Worm (Caenorhabditis elegans) whole organism, young adult: ENCODE results near the gene Y45G5AM.4.

ENCODE experiments used
- B0019.2 ChIP-seq: fragments of 200-800 bp; sonication (Bioruptor generic); conservative IDR thresholded peaks from 2 replicates; pipeline ENCODE4 v1.3.6; 2022; ENCODE audit warnings: missing genetic modification reagents, missing genetic modification characterization, missing compliant biosample characterization
- D2030.7 ChIP-seq: fragments of 200-800 bp; sonication (Bioruptor generic); IDR thresholded peaks from 2 replicates; pipeline ENCODE4 v1.3.6; 2022; ENCODE audit warnings: missing genetic modification reagents, missing genetic modification characterization, missing compliant biosample characterization
- F10E7.11 ChIP-seq: sonication (generic microtip); optimal IDR thresholded peaks from 2 replicates; lab custom pipeline; 2017; ENCODE audit warnings: mild to moderate bottlenecking, missing genetic modification characterization, moderate library complexity, missing compliant biosample characterization
- F33H1.4 ChIP-seq: fragments of 200-800 bp; sonication (Bioruptor generic); IDR thresholded peaks from 2 replicates; pipeline ENCODE4 v1.3.6; 2022; ENCODE audit warnings: missing genetic modification reagents, missing genetic modification characterization, missing compliant biosample characterization
- F39B2.1 ChIP-seq: fragments of 200-800 bp; sonication (Bioruptor generic); IDR thresholded peaks from 2 replicates; pipeline ENCODE4 v1.3.6; 2022; ENCODE audit warnings: missing genetic modification reagents, missing genetic modification characterization, missing compliant biosample characterization
- F57C9.4 ChIP-seq: sonication (generic microtip); optimal IDR thresholded peaks from 2 replicates; lab custom pipeline; 2017; ENCODE audit warnings: mild to moderate bottlenecking, missing genetic modification characterization, missing compliant biosample characterization
- K11D2.4 ChIP-seq: fragments of 200-800 bp; sonication (Bioruptor generic); IDR thresholded peaks from 2 replicates; pipeline ENCODE4 v1.3.6; 2022; ENCODE audit warnings: missing genetic modification reagents, missing genetic modification characterization, missing compliant biosample characterization
- T26A5.8 ChIP-seq: sonication (generic microtip); optimal IDR thresholded peaks from 2 replicates; lab custom pipeline; 2016; ENCODE audit warnings: missing genetic modification characterization, missing compliant biosample characterization
- Y56A3A.18 ChIP-seq: fragments of 200-800 bp; sonication (Bioruptor generic); IDR thresholded peaks from 2 replicates; pipeline ENCODE4 v1.3.6; 2022; ENCODE audit warnings: missing genetic modification reagents, missing genetic modification characterization, missing compliant biosample characterization
- ZK185.1 ChIP-seq: sonication (generic microtip); optimal IDR thresholded peaks from 2 replicates; lab custom pipeline; 2016; ENCODE audit warnings: mild to moderate bottlenecking, missing genetic modification characterization, missing compliant biosample characterization; ENCODE audit not compliant: poor library complexity, severe bottlenecking
- athp-1 ChIP-seq: sonication (generic microtip); optimal IDR thresholded peaks from 2 replicates; lab custom pipeline; 2017; ENCODE audit warnings: mild to moderate bottlenecking, missing genetic modification characterization, missing compliant biosample characterization
- attf-3 ChIP-seq: fragments of 200-800 bp; sonication (Bioruptor generic); conservative IDR thresholded peaks from 2 replicates; pipeline ENCODE4 v1.3.6; 2022; ENCODE audit warnings: missing genetic modification reagents, missing genetic modification characterization, missing compliant biosample characterization
- attf-5 ChIP-seq: fragments of 200-800 bp; sonication (Bioruptor generic); optimal IDR thresholded peaks from 2 replicates; lab custom pipeline; 2018; ENCODE audit warnings: mild to moderate bottlenecking, missing genetic modification characterization, missing compliant biosample characterization
- cebp-2 ChIP-seq: fragments of 200-800 bp; sonication (Bioruptor generic); IDR thresholded peaks from 2 replicates; pipeline ENCODE4 v1.3.6; 2022; ENCODE audit warnings: missing genetic modification characterization, missing compliant biosample characterization
- ceh-100 ChIP-seq: fragments of 200-800 bp; sonication (Bioruptor generic); IDR thresholded peaks from 2 replicates; pipeline ENCODE4 v1.3.6; 2022; ENCODE audit warnings: missing genetic modification reagents, missing genetic modification characterization, missing compliant biosample characterization
- ceh-91 ChIP-seq: fragments of 200-800 bp; sonication (Bioruptor generic); IDR thresholded peaks from 2 replicates; pipeline ENCODE4 v1.3.6; 2022; ENCODE audit warnings: missing genetic modification reagents, missing genetic modification characterization, missing compliant biosample characterization
- dpff-1 ChIP-seq: sonication (generic microtip); optimal IDR thresholded peaks from 2 replicates; lab custom pipeline; 2017; ENCODE audit warnings: mild to moderate bottlenecking, missing genetic modification characterization, missing compliant biosample characterization
- dpl-1 ChIP-seq: fragments of 150-350 bp; optimal IDR thresholded peaks from 2 replicates; lab custom pipeline; 2014; ENCODE audit warnings: missing biosample characterization, missing genetic modification reagents, missing genetic modification characterization
- egrh-3 ChIP-seq: fragments of 200-800 bp; sonication (Bioruptor generic); IDR thresholded peaks from 2 replicates; pipeline ENCODE4 v1.3.6; 2022; ENCODE audit warnings: missing genetic modification reagents, missing genetic modification characterization, missing compliant biosample characterization
- gei-17 ChIP-seq: fragments of 200-800 bp; sonication (Bioruptor generic); optimal IDR thresholded peaks from 2 replicates; lab custom pipeline; 2018; ENCODE audit warnings: mild to moderate bottlenecking, missing genetic modification characterization, missing compliant biosample characterization
- hlh-12 ChIP-seq: sonication (generic microtip); optimal IDR thresholded peaks from 2 replicates; lab custom pipeline; 2016; ENCODE audit warnings: missing genetic modification characterization, missing compliant biosample characterization
- hlh-26 ChIP-seq: fragments of 200-800 bp; sonication (Bioruptor generic); conservative IDR thresholded peaks from 2 replicates; pipeline ENCODE4 v1.3.6; 2022; ENCODE audit warnings: missing genetic modification reagents, missing genetic modification characterization, missing compliant biosample characterization
- hmg-1.2 ChIP-seq: fragments of 200-800 bp; sonication (Bioruptor generic); IDR thresholded peaks from 2 replicates; pipeline ENCODE4 v1.3.6; 2022; ENCODE audit warnings: missing genetic modification reagents, missing genetic modification characterization, missing compliant biosample characterization
- let-607 ChIP-seq, 2 experiments: fragments of 200-800 bp in 1 of 2; sonication (Bioruptor generic) in 1 of 2; sonication (generic microtip) in 1 of 2; optimal IDR thresholded peaks; 2 replicates each; lab custom pipeline; 2016 to 2018; ENCODE audit warnings: mild to moderate bottlenecking in 2 of 2, missing compliant biosample characterization in 2 of 2, missing genetic modification characterization in 2 of 2, moderate library complexity in 2 of 2, missing genotype in 1 of 2
- lin-54 ChIP-seq: fragments of 200-800 bp; sonication (Bioruptor generic); optimal IDR thresholded peaks from 2 replicates; lab custom pipeline; 2018; ENCODE audit warnings: mild to moderate bottlenecking, missing genetic modification characterization, missing compliant biosample characterization
- lir-1 ChIP-seq: fragments of 200-800 bp; sonication (Bioruptor generic); conservative IDR thresholded peaks from 2 replicates; pipeline ENCODE4 v1.3.6; 2022; ENCODE audit warnings: missing genetic modification reagents, missing genetic modification characterization, missing compliant biosample characterization
- lsy-27 ChIP-seq: sonication (generic microtip); optimal IDR thresholded peaks from 2 replicates; lab custom pipeline; 2017; ENCODE audit warnings: missing genetic modification characterization, mild to moderate bottlenecking, missing compliant biosample characterization, antibody characterized with exemption, missing genotype, borderline replicate concordance; ENCODE audit not compliant: insufficient read depth
- madf-3 ChIP-seq: fragments of 200-800 bp; sonication (Bioruptor generic); IDR thresholded peaks from 2 replicates; pipeline ENCODE4 v1.3.6; 2022; ENCODE audit warnings: missing genetic modification reagents, missing genetic modification characterization, missing compliant biosample characterization
- nfyb-1 ChIP-seq: fragments of 200-800 bp; sonication (Bioruptor generic); IDR thresholded peaks from 2 replicates; pipeline ENCODE4 v1.3.6; 2022; ENCODE audit warnings: missing genetic modification reagents, missing genetic modification characterization, missing compliant biosample characterization
- nhr-120 ChIP-seq: fragments of 200-800 bp; sonication (Bioruptor generic); IDR thresholded peaks from 2 replicates; pipeline ENCODE4 v1.3.6; 2022; ENCODE audit warnings: missing genetic modification characterization, missing compliant biosample characterization
- nhr-27 ChIP-seq: fragments of 200-800 bp; sonication (Bioruptor generic); optimal IDR thresholded peaks from 2 replicates; lab custom pipeline; 2018; ENCODE audit warnings: mild to moderate bottlenecking, missing genetic modification characterization, moderate library complexity, missing compliant biosample characterization
- nhr-90 ChIP-seq: sonication (generic microtip); optimal IDR thresholded peaks from 2 replicates; lab custom pipeline; 2016; ENCODE audit warnings: missing genotype, mild to moderate bottlenecking, missing genetic modification characterization, missing compliant biosample characterization
- pbrm-1 ChIP-seq: fragments of 200-800 bp; sonication (Bioruptor generic); IDR thresholded peaks from 2 replicates; pipeline ENCODE4 v1.3.6; 2022; ENCODE audit warnings: missing genetic modification reagents, missing genetic modification characterization, missing compliant biosample characterization
- pha-4 ChIP-seq: fragments of 150-350 bp; sonication (generic microtip); optimal IDR thresholded peaks from 2 replicates; lab custom pipeline; 2014; ENCODE audit warnings: missing biosample characterization, missing genetic modification reagents, missing genetic modification characterization
- rec-8 ChIP-seq, 2 experiments: sonication (generic microtip); optimal IDR thresholded peaks; 2 replicates each; lab custom pipeline; 2016; ENCODE audit warnings: mild to moderate bottlenecking in 2 of 2, missing genetic modification characterization in 2 of 2, missing genetic modification reagents in 2 of 2, missing genotype in 2 of 2, missing biosample characterization in 1 of 2, missing compliant biosample characterization in 1 of 2, moderate library complexity in 1 of 2
- snpc-1.1 ChIP-seq: sonication (generic microtip); optimal IDR thresholded peaks from 2 replicates; lab custom pipeline; 2017; ENCODE audit warnings: missing genetic modification characterization, mild to moderate bottlenecking, missing compliant biosample characterization, antibody characterized with exemption, moderate library complexity, missing genotype, missing genetic modification reagents; ENCODE audit not compliant: insufficient read depth
- snpc-4 ChIP-seq, 5 experiments: fragments of 150-350 bp in 1 of 5; sonication (generic microtip) in 4 of 5; optimal IDR thresholded peaks; 2 replicates each; lab custom pipeline; 2014 to 2018; ENCODE audit warnings: missing genetic modification characterization in 5 of 5, missing biosample characterization in 3 of 5, antibody characterized with exemption in 2 of 5, mild to moderate bottlenecking in 2 of 5, missing compliant biosample characterization in 2 of 5, missing genotype in 2 of 5, moderate library complexity in 2 of 5, missing genetic modification reagents in 1 of 5
- sptf-2 ChIP-seq: fragments of 200-800 bp; sonication (Bioruptor generic); optimal IDR thresholded peaks from 2 replicates; lab custom pipeline; 2018; ENCODE audit warnings: mild to moderate bottlenecking, missing genetic modification characterization, missing compliant biosample characterization
- unc-62 ChIP-seq: fragments of 150-350 bp; optimal IDR thresholded peaks from 2 replicates; lab custom pipeline; 2014; ENCODE audit warnings: missing biosample characterization, missing genetic modification reagents, missing genetic modification characterization
- zfh-2 ChIP-seq: fragments of 200-800 bp; sonication (Bioruptor generic); conservative IDR thresholded peaks from 2 replicates; pipeline ENCODE4 v1.3.6; 2022; ENCODE audit warnings: missing genetic modification reagents, missing genetic modification characterization, missing compliant biosample characterization
- ztf-25 ChIP-seq: fragments of 200-800 bp; sonication (Bioruptor generic); IDR thresholded peaks from 2 replicates; pipeline ENCODE4 v1.3.6; 2022; ENCODE audit warnings: missing genetic modification reagents, missing genetic modification characterization, missing compliant biosample characterization

Y45G5AM.4 gene

ce11 chrV:4182546-4182945 lies 19.5 kb downstream of the Y45G5AM.4 start:
- no peak for TF ChIP-seq D2030.7 (GFP tag; lab: Robert Waterston, UW)
- no peak for TF ChIP-seq dpff-1 (tag; lab: Kevin White, UChicago)
- TF ChIP-seq snpc-1.1 (tag; lab: Kevin White, UChicago): peak; percentile 40
- TF ChIP-seq unc-62 (GFP tag; lab: Kevin White, UChicago): no peak
- TF ChIP-seq cebp-2 (GFP tag; lab: Robert Waterston, UW): no peak
- no peak for TF ChIP-seq pha-4 (tag; lab: Kevin White, UChicago)
- no peak for TF ChIP-seq sptf-2 (GFP tag; lab: Kevin White, UChicago)
- TF ChIP-seq F10E7.11 (tag; lab: Kevin White, UChicago): no peak
- no peak for TF ChIP-seq lir-1 (GFP tag; lab: Robert Waterston, UW)
- no peak for TF ChIP-seq snpc-4 (GFP tag; optimal IDR thresholded peaks at IDR 0.05; lab: Kevin White, UChicago)
- peak in 2 of 4 experiments; percentile 86 to 89 for TF ChIP-seq snpc-4 (tag; optimal IDR thresholded peaks at IDR 0.05; lab: Kevin White, UChicago)
- no peak for TF ChIP-seq ceh-100 (GFP tag; lab: Robert Waterston, UW)
- no peak for TF ChIP-seq ztf-25
- TF ChIP-seq rec-8 (tag; optimal IDR thresholded peaks at IDR 0.05; lab: Kevin White, UChicago): no peak
- TF ChIP-seq hmg-1.2 (GFP tag; lab: Robert Waterston, UW): peak; percentile 54
- no peak for TF ChIP-seq hlh-12 (tag; lab: Kevin White, UChicago)
- no peak for TF ChIP-seq nhr-90 (tag; lab: Kevin White, UChicago)
- no peak for TF ChIP-seq Y56A3A.18 (GFP tag; lab: Robert Waterston, UW)
- no peak for TF ChIP-seq lin-54 (GFP tag; lab: Kevin White, UChicago)
- peak; percentile 73 for TF ChIP-seq egrh-3 (GFP tag; lab: Robert Waterston, UW)
- no peak for TF ChIP-seq dpl-1
- TF ChIP-seq nhr-27 (tag; lab: Kevin White, UChicago): no peak
- TF ChIP-seq zfh-2: no peak
- no peak for TF ChIP-seq gei-17 (GFP tag; lab: Kevin White, UChicago)
- TF ChIP-seq madf-3 (GFP tag; lab: Robert Waterston, UW): no peak
- no peak for TF ChIP-seq K11D2.4 (GFP tag; lab: Robert Waterston, UW)
- TF ChIP-seq nfyb-1 (GFP tag; lab: Robert Waterston, UW): no peak

DNA sequence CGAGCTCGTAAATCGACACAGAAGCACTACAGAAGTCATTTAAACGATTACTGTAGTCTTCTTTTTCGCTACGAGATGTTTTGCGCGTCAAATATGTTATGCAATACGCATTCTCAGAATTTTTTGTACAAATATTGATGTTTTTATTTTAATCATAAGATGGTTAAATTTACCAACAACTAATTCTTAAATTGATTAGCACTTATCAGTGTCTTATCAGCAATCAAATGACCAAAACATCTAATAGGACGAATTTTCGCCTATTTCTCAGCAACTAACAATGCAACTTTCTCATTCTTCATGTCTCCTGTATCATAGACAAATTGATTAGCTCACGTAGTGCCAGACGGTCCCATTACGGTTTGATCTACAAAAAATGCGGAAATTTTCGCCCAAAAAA lies 22.9 kb downstream of the Y45G5AM.4 start:
- TF ChIP-seq attf-5 (GFP tag; lab: Kevin White, UChicago) (no peak), ZK185.1 (no peak), attf-3 (GFP tag; lab: Robert Waterston, UW) (no peak), lin-54 (GFP tag; lab: Kevin White, UChicago) (no peak), hlh-26 (no peak), athp-1 (tag; lab: Kevin White, UChicago) (no peak), B0019.2 (GFP tag; lab: Robert Waterston, UW) (no peak), nhr-120 (GFP tag; lab: Robert Waterston, UW) (no peak), pbrm-1 (GFP tag; lab: Robert Waterston, UW) (no peak), let-607 (tag; optimal IDR thresholded peaks at IDR 0.05; lab: Kevin White, UChicago) (no peak), ceh-91 (no peak), F39B2.1 (GFP tag; lab: Robert Waterston, UW) (no peak), F57C9.4 (tag; lab: Kevin White, UChicago) (no peak), lsy-27 (tag; lab: Kevin White, UChicago) (no peak), T26A5.8 (no peak), F33H1.4 (GFP tag; lab: Robert Waterston, UW) (no peak)
